Fruit fly (Drosophila melanogaster): ENCODE data around the gene Fur2.

DNA sequence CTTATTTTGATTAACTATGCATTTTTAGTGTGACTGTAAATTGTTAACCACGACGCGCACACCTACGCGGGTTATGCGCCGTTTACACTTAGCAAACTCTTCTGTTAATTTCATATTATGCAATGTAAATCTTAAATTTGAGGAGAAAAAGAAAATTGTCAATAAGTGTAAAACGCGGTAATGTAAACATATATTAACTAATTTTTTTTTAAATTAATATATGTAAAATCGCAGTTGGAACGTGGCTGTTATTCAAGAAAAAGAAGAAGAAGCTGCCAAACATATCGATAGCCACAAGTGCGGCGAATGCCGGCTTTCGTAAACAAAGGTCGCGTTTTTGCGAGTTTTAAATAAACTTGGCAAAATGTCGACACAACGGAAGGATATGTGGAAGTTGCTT, 18.5 kb downstream of the Fur2 start, which contains the start of the genes TH1 and mei-41:
- no peak for TF ChIP-seq psq (optimal IDR thresholded peaks at IDR 0.05)
- no peak for TF ChIP-seq pan (optimal IDR thresholded peaks at IDR 0.05)

All from whole organism.